Fruit fly (Drosophila melanogaster) whole organism, wandering third instar larva: ENCODE measurements around the gene CG32713.

Experiments used
- Abd-B ChIP-seq: fragments of >200 bp; optimal IDR thresholded peaks from 2 replicates; lab custom pipeline; 2017; ENCODE audit warnings: missing biosample characterization, missing genetic modification characterization
- CG32264 ChIP-seq: fragments of 200-800 bp; sonication (Bioruptor generic); optimal IDR thresholded peaks from 2 replicates; lab custom pipeline; 2016; ENCODE audit warnings: missing biosample characterization, missing genetic modification characterization
- CG9705 ChIP-seq: fragments of 200-800 bp; sonication (Bioruptor generic); optimal IDR thresholded peaks from 2 replicates; lab custom pipeline; 2018; ENCODE audit warnings: missing biosample characterization, mild to moderate bottlenecking, missing genetic modification characterization
- Dfd ChIP-seq: fragments of >200 bp; optimal IDR thresholded peaks from 2 replicates; lab custom pipeline; 2017; ENCODE audit warnings: missing biosample characterization, missing genetic modification characterization
- Dif ChIP-seq: fragments of 200-275, 200-300 bp; sonication (Bioruptor generic); optimal IDR thresholded peaks from 2 replicates; lab custom pipeline; 2018; ENCODE audit warnings: missing biosample characterization, missing genetic modification characterization; ENCODE audit not compliant: partially characterized antibody
- HLH106 ChIP-seq: fragments of 200-800 bp; optimal IDR thresholded peaks from 3 replicates; lab custom pipeline; 2019; ENCODE audit warnings: missing biosample characterization, mild to moderate bottlenecking, missing genetic modification characterization, moderate library complexity
- Hnf4 ChIP-seq: fragments of 200-800 bp; sonication (Bioruptor generic); optimal IDR thresholded peaks from 2 replicates; lab custom pipeline; 2016; ENCODE audit warnings: missing biosample characterization, mild to moderate bottlenecking, missing genetic modification characterization
- Hr78 ChIP-seq: fragments of >200 bp; optimal IDR thresholded peaks from 2 replicates; lab custom pipeline; 2017; ENCODE audit warnings: missing biosample characterization, missing genetic modification characterization
- Hr83 ChIP-seq: fragments of 200-300 bp; sonication (Bioruptor generic); optimal IDR thresholded peaks from 2 replicates; lab custom pipeline; 2016; ENCODE audit warnings: missing biosample characterization, mild to moderate bottlenecking, missing genetic modification characterization, moderate library complexity; ENCODE audit not compliant: poor library complexity, severe bottlenecking
- Jra ChIP-seq: sonication (Bioruptor generic); optimal IDR thresholded peaks from 2 replicates; lab custom pipeline; 2016; ENCODE audit warnings: missing biosample characterization, missing genetic modification characterization
- Mio ChIP-seq: sonication (Bioruptor generic); optimal IDR thresholded peaks from 2 replicates; lab custom pipeline; 2016; ENCODE audit warnings: missing biosample characterization, missing genetic modification characterization
- Myc ChIP-seq: fragments of >200 bp; optimal IDR thresholded peaks from 2 replicates; lab custom pipeline; 2017
- N ChIP-seq: fragments of >200 bp; optimal IDR thresholded peaks from 2 replicates; lab custom pipeline; 2018; ENCODE audit warnings: missing biosample characterization, missing external identifiers, missing genetic modification characterization
- OdsH ChIP-seq: fragments of 200-800 bp; sonication (Bioruptor generic); optimal IDR thresholded peaks from 2 replicates; lab custom pipeline; 2016; ENCODE audit warnings: missing biosample characterization, mild to moderate bottlenecking, missing genetic modification characterization
- Rel ChIP-seq, 2 experiments: fragments of 200-800 bp; sonication (Bioruptor generic) in 1 of 2; optimal IDR thresholded peaks; 2 replicates in 1 of 2; 3 replicates in 1 of 2; lab custom pipeline; 2016 to 2019; ENCODE audit warnings: mild to moderate bottlenecking in 2 of 2, missing biosample characterization in 2 of 2, missing genetic modification characterization in 2 of 2, moderate library complexity in 1 of 2
- Sp1 ChIP-seq: fragments of 200-800 bp; sonication (Bioruptor generic); optimal IDR thresholded peaks from 3 replicates; lab custom pipeline; 2019; ENCODE audit warnings: missing biosample characterization, mild to moderate bottlenecking, missing genetic modification characterization, moderate library complexity
- br ChIP-seq: fragments of 200-800 bp; sonication (Bioruptor generic); optimal IDR thresholded peaks from 2 replicates; lab custom pipeline; 2016; ENCODE audit warnings: missing biosample characterization, missing genetic modification characterization
- brk ChIP-seq: fragments of 200-800 bp; sonication (Bioruptor generic); optimal IDR thresholded peaks from 2 replicates; lab custom pipeline; 2016; ENCODE audit warnings: missing biosample characterization, mild to moderate bottlenecking, missing genetic modification characterization
- dmrt93B ChIP-seq: fragments of 200-800 bp; sonication (Bioruptor generic); optimal IDR thresholded peaks from 2 replicates; lab custom pipeline; 2018; ENCODE audit warnings: missing biosample characterization, mild to moderate bottlenecking, missing genetic modification characterization
- dsf ChIP-seq: sonication (Bioruptor generic); optimal IDR thresholded peaks from 2 replicates; lab custom pipeline; 2016; ENCODE audit warnings: missing biosample characterization, missing genetic modification characterization, borderline replicate concordance
- ey ChIP-seq: fragments of 200-800 bp; sonication (Bioruptor generic); optimal IDR thresholded peaks from 2 replicates; lab custom pipeline; 2016; ENCODE audit warnings: missing biosample characterization, missing genetic modification characterization
- foxo ChIP-seq, 2 experiments: fragments of 200-800 bp; sonication (Bioruptor generic); optimal IDR thresholded peaks; 2 replicates in 1 of 2; 3 replicates in 1 of 2; lab custom pipeline; 2016 to 2017; ENCODE audit warnings: missing biosample characterization in 2 of 2, missing genetic modification characterization in 2 of 2
- fru ChIP-seq: fragments of 200-800 bp; sonication (Bioruptor generic); optimal IDR thresholded peaks from 3 replicates; lab custom pipeline; 2016; ENCODE audit warnings: missing biosample characterization, mild to moderate bottlenecking, missing genetic modification characterization
- h ChIP-seq: fragments of 200-800 bp; sonication (Bioruptor generic); optimal IDR thresholded peaks from 3 replicates; lab custom pipeline; 2016; ENCODE audit warnings: missing biosample characterization, mild to moderate bottlenecking, missing genetic modification characterization
- lola ChIP-seq: fragments of >200 bp; optimal IDR thresholded peaks from 2 replicates; lab custom pipeline; 2017; ENCODE audit warnings: missing biosample characterization, missing genetic modification characterization
- pan ChIP-seq: fragments of >200 bp; optimal IDR thresholded peaks from 2 replicates; lab custom pipeline; 2017
- psq ChIP-seq: fragments of 200-800 bp; sonication (Bioruptor generic); optimal IDR thresholded peaks from 3 replicates; lab custom pipeline; 2017; ENCODE audit warnings: missing biosample characterization, mild to moderate bottlenecking, missing genetic modification characterization, moderate library complexity
- rgr ChIP-seq: fragments of 200-800 bp; sonication (Bioruptor generic); optimal IDR thresholded peaks from 3 replicates; lab custom pipeline; 2016; ENCODE audit warnings: missing biosample characterization, mild to moderate bottlenecking, missing genetic modification characterization
- sage ChIP-seq: fragments of 200-800 bp; sonication (Bioruptor generic); optimal IDR thresholded peaks from 2 replicates; lab custom pipeline; 2016; ENCODE audit warnings: missing biosample characterization, mild to moderate bottlenecking, missing genetic modification characterization
- sv ChIP-seq: fragments of 200-800 bp; sonication (Bioruptor generic); optimal IDR thresholded peaks from 3 replicates; lab custom pipeline; 2016; ENCODE audit warnings: missing biosample characterization, missing genetic modification characterization
- tai ChIP-seq: sonication (Bioruptor generic); optimal IDR thresholded peaks from 2 replicates; lab custom pipeline; 2016; ENCODE audit warnings: missing biosample characterization, missing genetic modification characterization
- usp ChIP-seq: fragments of >200 bp; optimal IDR thresholded peaks from 2 replicates; lab custom pipeline; 2017; ENCODE audit warnings: missing biosample characterization, missing genetic modification characterization
- woc ChIP-seq: sonication (Bioruptor generic); optimal IDR thresholded peaks from 2 replicates; lab custom pipeline; 2016; ENCODE audit warnings: missing biosample characterization, mild to moderate bottlenecking, missing genetic modification characterization

The CG32713 gene

dm6 chrX:8416956-8417355 is 40.5 kb downstream of the CG32713 start:
- TF ChIP-seq OdsH (GFP tag; lab: Kevin White, UChicago) (no peak), CG32264 (GFP tag; lab: Kevin White, UChicago) (no peak), Dfd (GFP tag; lab: Kevin White, UChicago) (no peak), lola (GFP tag; lab: Kevin White, UChicago) (no peak)

dm6 chrX:8416209-8416608 is 41.2 kb downstream of the CG32713 start:
- TF ChIP-seq psq (GFP tag; lab: Kevin White, UChicago) (peak; percentile 70), tai (GFP tag; lab: Kevin White, UChicago) (no peak)

dm6 chrX:8415605-8416004 is 41.8 kb downstream of the CG32713 start:
- TF ChIP-seq lola (GFP tag; lab: Kevin White, UChicago), result no peak

- TF ChIP-seq Mio (no peak), foxo (GFP tag; optimal IDR thresholded peaks at IDR 0.05; lab: Kevin White, UChicago) (peak in 1 of 2 experiments; percentile 30), fru (GFP tag; lab: Kevin White, UChicago) (peak; percentile 2), psq (GFP tag; lab: Kevin White, UChicago) (peak; percentile 72), rgr (GFP tag; lab: Kevin White, UChicago) (peak; percentile 12)
These were observed 43.1 kb downstream of the CG32713 start for dm6 chrX:8414351-8414750.

- TF ChIP-seq sv (no peak), Rel (GFP tag; optimal IDR thresholded peaks at IDR 0.05; lab: Kevin White, UChicago) (no peak), Rel (tag; optimal IDR thresholded peaks at IDR 0.05; lab: Kevin White, UChicago) (peak; percentile 60), fru (GFP tag; lab: Kevin White, UChicago) (peak; percentile 60), Dif (no peak)
These were observed 43.8 kb downstream of the CG32713 start for dm6 chrX:8413513-8414113.

- TF ChIP-seq N (GFP tag; lab: Kevin White, UChicago) (peak; percentile 18), dmrt93B (GFP tag; lab: Kevin White, UChicago) (no peak)
These were observed 45.0 kb downstream of the CG32713 start for dm6 chrX:8412197-8413160.

- TF ChIP-seq br (GFP tag; lab: Kevin White, UChicago) (peak; percentile 27), Myc (lab: Kevin White, UChicago) (no peak), psq (GFP tag; lab: Kevin White, UChicago) (peak; percentile 47), Jra (GFP tag; lab: Kevin White, UChicago) (peak; percentile 61), lola (GFP tag; lab: Kevin White, UChicago) (no peak), ey (GFP tag; lab: Kevin White, UChicago) (peak; percentile 15), foxo (GFP tag; optimal IDR thresholded peaks at IDR 0.05; lab: Kevin White, UChicago) (peak in 1 of 2 experiments; percentile 30), fru (GFP tag; lab: Kevin White, UChicago) (peak; percentile 63), dmrt93B (GFP tag; lab: Kevin White, UChicago) (no peak), N (GFP tag; lab: Kevin White, UChicago) (no peak), CG9705 (no peak), Hnf4 (GFP tag; lab: Kevin White, UChicago) (peak; percentile 9), Hr83 (GFP tag; lab: Kevin White, UChicago) (no peak), tai (GFP tag; lab: Kevin White, UChicago) (no peak), sage (GFP tag; lab: Kevin White, UChicago) (peak; percentile 82), sv (no peak), Sp1 (peak; percentile 74), CG32264 (GFP tag; lab: Kevin White, UChicago) (peak; percentile 4), HLH106 (tag; lab: Kevin White, UChicago) (no peak), Dif (peak; percentile 72), brk (GFP tag; lab: Kevin White, UChicago) (peak; percentile 76), woc (GFP tag; lab: Kevin White, UChicago) (no peak), Mio (no peak), usp (GFP tag; lab: Kevin White, UChicago) (no peak), rgr (GFP tag; lab: Kevin White, UChicago) (peak; percentile 70), pan (no peak), Hr78 (GFP tag; lab: Kevin White, UChicago) (no peak), dsf (GFP tag; lab: Kevin White, UChicago) (no peak), Rel (GFP tag; optimal IDR thresholded peaks at IDR 0.05; lab: Kevin White, UChicago) (peak; percentile 86), Rel (tag; optimal IDR thresholded peaks at IDR 0.05; lab: Kevin White, UChicago) (peak; percentile 65), h (GFP tag; lab: Kevin White, UChicago) (peak; percentile 63), OdsH (GFP tag; lab: Kevin White, UChicago) (peak; percentile 6), Abd-B (no peak)
These were observed 45.9 kb downstream of the CG32713 start, which contains the start of gene lawc for dm6 chrX:8411532-8411960. TSS of gene lawc (minus strand) at chrX:8411658.
